Fruit fly (Drosophila melanogaster) whole organism, embryonic: ENCODE data around the gene CG2278.

Source experiments
- Bgb ChIP-seq: fragments of 200-800 bp; sonication (Bioruptor generic); IDR thresholded peaks from 2 replicates; pipeline ENCODE4 v1.3.6; 2022; ENCODE audit warnings: missing biosample characterization, missing genetic modification characterization; ENCODE audit not compliant: partially characterized antibody
- Blimp-1 ChIP-seq: fragments of 200-800 bp; sonication (Bioruptor generic); optimal IDR thresholded peaks from 3 replicates; lab custom pipeline; 2018; ENCODE audit warnings: missing biosample characterization, missing genetic modification characterization, mild to moderate bottlenecking, moderate library complexity, missing genetic modification reagents
- CG10321 ChIP-seq: fragments of 200-800 bp; sonication (Bioruptor generic); IDR thresholded peaks from 2 replicates; pipeline ENCODE4 v1.3.6; 2022; ENCODE audit warnings: missing biosample characterization, missing genetic modification characterization
- CG10979 ChIP-seq: fragments of 200-800 bp; sonication (Bioruptor generic); optimal IDR thresholded peaks from 2 replicates; lab custom pipeline; 2018; ENCODE audit warnings: missing biosample characterization, mild to moderate bottlenecking, missing genetic modification characterization, moderate library complexity
- CG11456 ChIP-seq: fragments of 200-800 bp; sonication (Bioruptor generic); IDR thresholded peaks from 3 replicates; pipeline ENCODE4 v1.3.6; 2022; ENCODE audit warnings: missing biosample characterization, missing genetic modification characterization
- CG12155 ChIP-seq: fragments of 200-800 bp; sonication (Bioruptor generic); optimal IDR thresholded peaks from 3 replicates; lab custom pipeline; 2016; ENCODE audit warnings: missing biosample characterization, missing genetic modification characterization
- CG12219 ChIP-seq: fragments of 200-800 bp; sonication (Bioruptor generic); optimal IDR thresholded peaks from 3 replicates; lab custom pipeline; 2018; ENCODE audit warnings: missing biosample characterization, mild to moderate bottlenecking, missing genetic modification characterization
- CG13287 ChIP-seq: fragments of 200-800 bp; sonication (Bioruptor generic); IDR thresholded peaks from 2 replicates; pipeline ENCODE4 v1.3.6; 2022; ENCODE audit warnings: missing biosample characterization, missing genetic modification characterization; ENCODE audit not compliant: partially characterized antibody
- CG1647 ChIP-seq: fragments of 200-800 bp; sonication (Bioruptor generic); optimal IDR thresholded peaks from 3 replicates; lab custom pipeline; 2016; ENCODE audit warnings: missing biosample characterization, missing genetic modification characterization
- CG18262 ChIP-seq: fragments of 200-800 bp; optimal IDR thresholded peaks from 3 replicates; lab custom pipeline; 2019; ENCODE audit warnings: missing biosample characterization, mild to moderate bottlenecking, missing genetic modification characterization, moderate library complexity
- CG2199 ChIP-seq: fragments of 200-800 bp; sonication (Bioruptor generic); IDR thresholded peaks from 3 replicates; pipeline ENCODE4 v1.3.6; 2022; ENCODE audit warnings: missing biosample characterization, missing genetic modification characterization
- CG30020 ChIP-seq: fragments of 200-800 bp; optimal IDR thresholded peaks from 2 replicates; lab custom pipeline; 2019; ENCODE audit warnings: missing biosample characterization, mild to moderate bottlenecking, missing genetic modification characterization, moderate library complexity
- CG31388 ChIP-seq: fragments of 200-800 bp; sonication (Bioruptor generic); optimal IDR thresholded peaks from 2 replicates; lab custom pipeline; 2016; ENCODE audit warnings: missing biosample characterization, missing genetic modification characterization
- CG3407 ChIP-seq: fragments of 200-800 bp; sonication (Bioruptor generic); optimal IDR thresholded peaks from 2 replicates; lab custom pipeline; 2018; ENCODE audit warnings: missing biosample characterization, mild to moderate bottlenecking, missing genetic modification characterization
- CG3847 ChIP-seq: fragments of 200-800 bp; sonication (Bioruptor generic); IDR thresholded peaks from 2 replicates; pipeline ENCODE4 v1.3.6; 2022; ENCODE audit warnings: missing biosample characterization, missing genetic modification characterization
- CG4282 ChIP-seq: fragments of 200-800 bp; sonication (Bioruptor generic); optimal IDR thresholded peaks from 2 replicates; lab custom pipeline; 2016; ENCODE audit warnings: missing biosample characterization, missing genetic modification characterization
- CG4617 ChIP-seq: fragments of 200-800 bp; sonication (Bioruptor generic); optimal IDR thresholded peaks from 3 replicates; lab custom pipeline; 2016; ENCODE audit warnings: missing biosample characterization, missing genetic modification characterization, borderline replicate concordance
- CG8388 ChIP-seq: fragments of 200-800 bp; sonication (Bioruptor generic); optimal IDR thresholded peaks from 2 replicates; lab custom pipeline; 2019; ENCODE audit warnings: missing biosample characterization, mild to moderate bottlenecking, missing genetic modification characterization, moderate library complexity
- Dad ChIP-seq: fragments of 200-800 bp; sonication (Bioruptor generic); optimal IDR thresholded peaks from 3 replicates; lab custom pipeline; 2016; ENCODE audit warnings: missing biosample characterization, missing genetic modification characterization
- Fer2 ChIP-seq: fragments of 200-800 bp; sonication (Bioruptor generic); optimal IDR thresholded peaks from 2 replicates; lab custom pipeline; 2018; ENCODE audit warnings: missing biosample characterization, mild to moderate bottlenecking, missing genetic modification characterization, moderate library complexity
- HmgD ChIP-seq: fragments of 200-800 bp; sonication (Bioruptor generic); optimal IDR thresholded peaks from 3 replicates; lab custom pipeline; 2016; ENCODE audit warnings: missing biosample characterization, missing genetic modification characterization
- Hsf ChIP-seq: fragments of 200-800 bp; sonication (Bioruptor generic); optimal IDR thresholded peaks from 3 replicates; lab custom pipeline; 2016; ENCODE audit warnings: missing biosample characterization, missing genetic modification characterization
- Nf-YB ChIP-seq: fragments of 200-800 bp; sonication (Bioruptor generic); optimal IDR thresholded peaks from 3 replicates; lab custom pipeline; 2019; ENCODE audit warnings: missing biosample characterization, mild to moderate bottlenecking, missing genetic modification characterization, moderate library complexity
- Sin3A ChIP-seq: fragments of >200 bp; optimal IDR thresholded peaks from 2 replicates; lab custom pipeline; 2018
- Stat92E ChIP-seq, 3 experiments: fragments of >200 bp in 2 of 3; fragments of 200-800 bp in 1 of 3; sonication (Bioruptor generic) in 1 of 3; optimal IDR thresholded peaks; 2 replicates each; lab custom pipeline; 2017 to 2019; ENCODE audit warnings: missing biosample characterization in 3 of 3, missing genetic modification characterization in 3 of 3, mild to moderate bottlenecking in 1 of 3, moderate library complexity in 1 of 3
- Usf ChIP-seq: fragments of 200-800 bp; sonication (Bioruptor generic); optimal IDR thresholded peaks from 2 replicates; lab custom pipeline; 2017; ENCODE audit warnings: missing genotype, missing biosample characterization, missing genetic modification characterization
- amos ChIP-seq: fragments of 200-800 bp; sonication (Bioruptor generic); IDR thresholded peaks from 2 replicates; pipeline ENCODE4 v1.3.6; 2022; ENCODE audit warnings: missing biosample characterization, missing genetic modification characterization; ENCODE audit not compliant: partially characterized antibody
- cato ChIP-seq: fragments of 200-800 bp; sonication (Bioruptor generic); optimal IDR thresholded peaks from 2 replicates; lab custom pipeline; 2016; ENCODE audit warnings: missing biosample characterization, missing genetic modification characterization, borderline replicate concordance
- crol ChIP-seq: fragments of 200-800 bp; sonication (Bioruptor generic); IDR thresholded peaks from 2 replicates; pipeline ENCODE4 v1.3.6; 2022; ENCODE audit warnings: missing biosample characterization, missing genetic modification characterization
- dm ChIP-seq: fragments of 200-800 bp; sonication (Bioruptor generic); optimal IDR thresholded peaks from 3 replicates; lab custom pipeline; 2016; ENCODE audit warnings: missing biosample characterization, missing genetic modification characterization
- eyg ChIP-seq: fragments of 200-800 bp; sonication (Bioruptor generic); optimal IDR thresholded peaks from 3 replicates; lab custom pipeline; 2016; ENCODE audit warnings: missing biosample characterization, missing genetic modification characterization
- fd64A ChIP-seq: fragments of 200-800 bp; sonication (Bioruptor generic); optimal IDR thresholded peaks from 3 replicates; lab custom pipeline; 2018; ENCODE audit warnings: missing biosample characterization, mild to moderate bottlenecking, missing genetic modification characterization
- ind ChIP-seq: fragments of 200-800 bp; sonication (Bioruptor generic); optimal IDR thresholded peaks from 3 replicates; lab custom pipeline; 2016; ENCODE audit warnings: missing biosample characterization, missing genetic modification characterization
- peb ChIP-seq: fragments of 200-800 bp; sonication (Bioruptor generic); IDR thresholded peaks from 2 replicates; pipeline ENCODE4 v1.3.6; 2022; ENCODE audit warnings: missing biosample characterization, missing genetic modification characterization
- pita ChIP-seq: fragments of 200-800 bp; sonication (Bioruptor generic); optimal IDR thresholded peaks from 2 replicates; lab custom pipeline; 2017; ENCODE audit warnings: missing biosample characterization, mild to moderate bottlenecking, missing genetic modification characterization
- rib ChIP-seq: fragments of 200-800 bp; sonication (Bioruptor generic); IDR thresholded peaks from 2 replicates; pipeline ENCODE4 v1.3.6; 2022; ENCODE audit warnings: missing biosample characterization, missing genetic modification characterization
- salm ChIP-seq: fragments of 200-800 bp; sonication (Bioruptor generic); optimal IDR thresholded peaks from 2 replicates; lab custom pipeline; 2018; ENCODE audit warnings: missing biosample characterization, mild to moderate bottlenecking, missing genetic modification characterization
- sens ChIP-seq: fragments of 200-800 bp; sonication (Bioruptor generic); peaks from one replicate; lab custom pipeline; 2016; ENCODE audit warnings: missing biosample characterization, missing genetic modification characterization
- sisA ChIP-seq: fragments of 200-800 bp; sonication (Bioruptor generic); IDR thresholded peaks from 2 replicates; pipeline ENCODE4 v1.3.6; 2022; ENCODE audit warnings: missing biosample characterization, missing genetic modification characterization
- stc ChIP-seq: fragments of 200-800 bp; sonication (Bioruptor generic); IDR thresholded peaks from 2 replicates; pipeline ENCODE4 v1.3.6; 2022; ENCODE audit warnings: missing biosample characterization, missing genetic modification characterization
- toy ChIP-seq: fragments of 200-800 bp; sonication (Bioruptor generic); IDR thresholded peaks from 2 replicates; pipeline ENCODE4 v1.3.6; 2022; ENCODE audit warnings: missing biosample characterization, missing genetic modification characterization
- unc-4 ChIP-seq: fragments of 200-800 bp; sonication (Bioruptor generic); IDR thresholded peaks from 2 replicates; pipeline ENCODE4 v1.3.6; 2022; ENCODE audit warnings: missing biosample characterization, missing genetic modification characterization; ENCODE audit not compliant: partially characterized antibody

The CG2278 gene

dm6 chrX:8205625-8206252, 35.7 kb upstream of the CG2278 start (continued):
- TF ChIP-seq ind (GFP tag; lab: Kevin White, UChicago) (peak; percentile 28), Bgb (GFP tag; lab: Robert Waterston, UW) (no peak), CG12155 (GFP tag; lab: Kevin White, UChicago) (no peak), CG10979 (peak; percentile 22), CG31388 (GFP tag; lab: Kevin White, UChicago) (no peak), eyg (no peak), crol (GFP tag; lab: Robert Waterston, UW) (no peak), CG2199 (no peak), unc-4 (GFP tag; lab: Robert Waterston, UW) (no peak), CG18262 (peak; percentile 52), CG12219 (GFP tag; lab: Kevin White, UChicago) (no peak), peb (no peak), HmgD (GFP tag; lab: Kevin White, UChicago) (no peak), fd64A (GFP tag; lab: Kevin White, UChicago) (no peak), salm (tag; lab: Kevin White, UChicago) (peak; percentile 35), stc (GFP tag; lab: Robert Waterston, UW) (peak; percentile 70), sisA (GFP tag; lab: Robert Waterston, UW) (peak; percentile 33; the same call in 1 of the 2 replicates), toy (GFP tag; lab: Robert Waterston, UW) (no peak), CG3847 (GFP tag; lab: Robert Waterston, UW) (no peak), Hsf (GFP tag; lab: Kevin White, UChicago) (no peak), CG1647 (GFP tag; lab: Kevin White, UChicago) (no peak), CG13287 (GFP tag; lab: Robert Waterston, UW) (no peak), Fer2 (tag; lab: Kevin White, UChicago) (no peak), Blimp-1 (peak; percentile 59), Sin3A (lab: Kevin White, UChicago) (no peak), Dad (GFP tag; lab: Kevin White, UChicago) (no peak), Stat92E (GFP tag; optimal IDR thresholded peaks at IDR 0.05; lab: Kevin White, UChicago) (no peak), Nf-YB (no peak), CG4282 (GFP tag; lab: Kevin White, UChicago) (no peak), amos (GFP tag; lab: Robert Waterston, UW) (no peak), CG4617 (GFP tag; lab: Kevin White, UChicago) (no peak), Usf (no peak), CG11456 (GFP tag; lab: Robert Waterston, UW) (no peak), CG8388 (GFP tag; lab: Kevin White, UChicago) (peak; percentile 40), dm (GFP tag; lab: Kevin White, UChicago) (no peak), CG30020 (tag; lab: Kevin White, UChicago) (no peak), sens (peak; percentile 59), rib (GFP tag; lab: Robert Waterston, UW) (no peak), pita (no peak), CG3407 (GFP tag; lab: Kevin White, UChicago) (no peak), CG10321 (GFP tag; lab: Robert Waterston, UW) (no peak), cato (GFP tag; lab: Kevin White, UChicago) (no peak)
